Fruit fly (Drosophila melanogaster): Measurements from ENCODE around the gene hdm.

Gene hdm

DNA sequence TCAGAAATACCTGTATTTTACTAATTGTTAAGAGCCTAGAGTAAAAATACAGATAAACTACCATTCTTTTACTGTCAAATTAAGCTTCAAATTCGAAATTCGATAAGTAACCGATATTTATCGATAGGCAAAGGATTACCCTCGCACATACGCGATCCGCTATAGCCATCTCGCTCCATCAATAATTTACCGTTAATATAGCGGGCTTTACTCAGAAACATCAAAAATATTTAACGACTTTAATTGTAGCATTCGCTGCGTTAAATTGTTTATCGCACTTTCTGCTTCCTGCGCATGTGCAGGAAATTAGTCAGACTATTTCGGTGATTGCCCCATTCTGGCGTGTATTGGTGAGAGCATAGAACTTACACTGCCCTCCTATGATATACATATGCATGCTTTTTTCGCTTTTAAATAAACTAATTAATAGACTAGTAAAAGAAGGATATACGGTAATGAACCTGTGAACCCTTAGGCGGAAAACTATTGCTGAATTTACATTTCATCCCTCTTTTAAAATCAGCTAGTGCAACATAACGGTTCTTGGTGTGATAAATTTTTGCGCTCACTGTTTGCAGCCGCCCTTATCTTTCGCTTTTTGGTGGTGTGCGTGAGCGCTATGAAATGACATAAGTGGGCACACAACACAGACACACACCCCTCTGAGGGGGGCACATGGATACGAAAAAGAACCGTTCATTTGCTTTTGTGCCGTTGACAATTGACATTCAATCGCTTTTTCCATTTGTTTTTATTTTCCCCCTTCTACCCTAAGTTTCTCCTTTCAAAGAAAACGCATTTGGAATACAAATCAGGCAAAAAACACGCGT is 11.5 kb downstream of the hdm start, which contains the start of the genes dpr14 and spidey (continued):
- peak; percentile 91 for TF ChIP-seq BtbVII (GFP tag; optimal IDR thresholded peaks at IDR 0.05)
- peak; percentile 92 for TF ChIP-seq CG13424 (tag; optimal IDR thresholded peaks at IDR 0.05)
- peak; percentile 83 for TF ChIP-seq Camta (GFP tag; optimal IDR thresholded peaks at IDR 0.05)
- peak; percentile 57 for TF ChIP-seq Lhr (GFP tag; optimal IDR thresholded peaks at IDR 0.05)
- 0 out of 2 replicates have a peak, but pooled peaks have one; percentile 31 for TF ChIP-seq Dip2 (GFP tag; IDR thresholded peaks at IDR 0.05)
- TF ChIP-seq CG1602 (GFP tag; optimal IDR thresholded peaks at IDR 0.05) = peak; percentile 81
- TF ChIP-seq odd (GFP tag; optimal IDR thresholded peaks at IDR 0.05) = peak; percentile 84
- TF ChIP-seq B-H2 (GFP tag; optimal IDR thresholded peaks at IDR 0.05) = peak; percentile 90
- peak; percentile 79 for TF ChIP-seq NC2α (GFP tag; optimal IDR thresholded peaks at IDR 0.05)
- TF ChIP-seq pfk (GFP tag; optimal IDR thresholded peaks at IDR 0.05) = peak; percentile 12
- TF ChIP-seq exex (tag; optimal IDR thresholded peaks at IDR 0.05) = peak; percentile 80
- peak; percentile 49; the same call in 1 of the 2 replicates for TF ChIP-seq gt (GFP tag; IDR thresholded peaks at IDR 0.05)
- peak; percentile 82 for TF ChIP-seq CG30431 (GFP tag; optimal IDR thresholded peaks at IDR 0.05)
- peak; percentile 80 for TF ChIP-seq CG17568 (GFP tag; optimal IDR thresholded peaks at IDR 0.05)
- TF ChIP-seq zf30C (GFP tag; optimal IDR thresholded peaks at IDR 0.05) = no peak
- peak; percentile 74 for TF ChIP-seq CG6654 (GFP tag; optimal IDR thresholded peaks at IDR 0.05)
- TF ChIP-seq CG3065 (GFP tag; optimal IDR thresholded peaks at IDR 0.05) = peak; percentile 56
- peak; percentile 87 for TF ChIP-seq CG15011 (GFP tag; optimal IDR thresholded peaks at IDR 0.05)
- peak; percentile 81 for TF ChIP-seq jumu (GFP tag; optimal IDR thresholded peaks at IDR 0.05)
- peak; percentile 36 for TF ChIP-seq bigmax (GFP tag; optimal IDR thresholded peaks at IDR 0.05)
- TF ChIP-seq CG18764 (GFP tag; optimal IDR thresholded peaks at IDR 0.05) = peak; percentile 77
- peak; percentile 77 for TF ChIP-seq btn (GFP tag; optimal IDR thresholded peaks at IDR 0.05)
- TF ChIP-seq CG15269 (tag; optimal IDR thresholded peaks at IDR 0.05) = peak; percentile 94
- TF ChIP-seq CG2889 (GFP tag; IDR thresholded peaks at IDR 0.05) = peak; percentile 85
- TF ChIP-seq slou (GFP tag; optimal IDR thresholded peaks at IDR 0.05) = peak; percentile 26
- TF ChIP-seq CG1647 (GFP tag; optimal IDR thresholded peaks at IDR 0.05) = peak; percentile 81
- peak; percentile 64 for TF ChIP-seq Usf (GFP tag; optimal IDR thresholded peaks at IDR 0.05)
- no peak for TF ChIP-seq eve (GFP tag; optimal IDR thresholded peaks at IDR 0.05)
- peak; percentile 90 for TF ChIP-seq CG18262 (tag; optimal IDR thresholded peaks at IDR 0.05)
- TF ChIP-seq Hr3 (GFP tag; optimal IDR thresholded peaks at IDR 0.05) = peak; percentile 87
- TF ChIP-seq GATAe (GFP tag; conservative IDR thresholded peaks at IDR 0.05) = peak; percentile 93
- TF ChIP-seq lov (optimal IDR thresholded peaks at IDR 0.05) = no peak
- TF ChIP-seq lov (GFP tag; IDR thresholded peaks at IDR 0.05) = 0 out of 3 replicates have a peak, but pooled peaks have one; percentile 68
- peak; percentile 73 for TF ChIP-seq crc (GFP tag; optimal IDR thresholded peaks at IDR 0.05)
- peak; percentile 66; the same call in 2 of the 3 replicates for TF ChIP-seq jigr1 (GFP tag; IDR thresholded peaks at IDR 0.05)
- peak; percentile 92 for TF ChIP-seq unpg (GFP tag; optimal IDR thresholded peaks at IDR 0.05)
- peak; percentile 96 for TF ChIP-seq CG2120 (GFP tag; optimal IDR thresholded peaks at IDR 0.05)
- TF ChIP-seq ci (GFP tag; IDR thresholded peaks at IDR 0.05) = peak; percentile 94
- TF ChIP-seq CG16813 (GFP tag; IDR thresholded peaks at IDR 0.05; ENCODE audit: partially characterized antibody) = peak; percentile 51; the same call in 1 of the 3 replicates
- TF ChIP-seq CG11456 (GFP tag; IDR thresholded peaks at IDR 0.05) = peak; percentile 90
- TF ChIP-seq bowl (GFP tag; IDR thresholded peaks at IDR 0.05) = peak; percentile 77
- peak; percentile 86 for TF ChIP-seq az2 (GFP tag; optimal IDR thresholded peaks at IDR 0.05)
- peak; percentile 92 for TF ChIP-seq CG12659 (GFP tag; optimal IDR thresholded peaks at IDR 0.05)
- peak; percentile 75; the same call in 1 of the 3 replicates for TF ChIP-seq gce (GFP tag; IDR thresholded peaks at IDR 0.05)
- TF ChIP-seq dysf (GFP tag; IDR thresholded peaks at IDR 0.05) = peak; percentile 93
- peak; percentile 63 for TF ChIP-seq Ets97D (GFP tag; optimal IDR thresholded peaks at IDR 0.05)
- TF ChIP-seq Med (GFP tag) = peak; percentile 98
- TF ChIP-seq pita (GFP tag; optimal IDR thresholded peaks at IDR 0.05) = no peak
- TF ChIP-seq ash1 (GFP tag; optimal IDR thresholded peaks at IDR 0.05) = no peak
